Fruit fly (Drosophila melanogaster) whole organism, pupa: Measurements from ENCODE around the gene vers.
A peak's percentile ranks its signal among the peaks of the same experiment; 100 is the strongest.

Experiments
- CG10348 ChIP-seq: fragments of 200-800 bp; sonication (Bioruptor generic); IDR thresholded peaks from 2 replicates; pipeline ENCODE4 v1.3.6; 2022; ENCODE audit warnings: missing biosample characterization, missing genetic modification characterization
- CG12605 ChIP-seq: fragments of 200-800 bp; sonication (Bioruptor generic); IDR thresholded peaks from 2 replicates; pipeline ENCODE4 v1.3.6; 2022; ENCODE audit warnings: missing biosample characterization, missing genetic modification characterization
- CG13204 ChIP-seq: fragments of 200-800 bp; sonication (Bioruptor generic); optimal IDR thresholded peaks from 2 replicates; lab custom pipeline; 2018; ENCODE audit warnings: missing biosample characterization, mild to moderate bottlenecking, missing genetic modification characterization, moderate library complexity
- CG14655 ChIP-seq: fragments of 200-800 bp; sonication (Bioruptor generic); optimal IDR thresholded peaks from 3 replicates; lab custom pipeline; 2017; ENCODE audit warnings: mild to moderate bottlenecking, missing biosample characterization, missing genetic modification reagents, missing genetic modification characterization
- CG34367 ChIP-seq: fragments of 200-800 bp; sonication (Bioruptor generic); optimal IDR thresholded peaks from 2 replicates; lab custom pipeline; 2018; ENCODE audit warnings: missing biosample characterization, mild to moderate bottlenecking, missing genetic modification characterization
- D1 ChIP-seq: fragments of 200-800 bp; sonication (Bioruptor generic); optimal IDR thresholded peaks from 2 replicates; lab custom pipeline; 2018; ENCODE audit warnings: missing biosample characterization, mild to moderate bottlenecking, missing genetic modification characterization, moderate library complexity
- EcR ChIP-seq: fragments of 200-800 bp; sonication (Bioruptor generic); optimal IDR thresholded peaks from 3 replicates; lab custom pipeline; 2019; ENCODE audit warnings: missing biosample characterization, missing genetic modification characterization, mild to moderate bottlenecking, moderate library complexity, missing genetic modification reagents
- Ets98B ChIP-seq: fragments of 200-800 bp; sonication (Bioruptor generic); IDR thresholded peaks from 2 replicates; pipeline ENCODE4 v1.3.6; 2022; ENCODE audit warnings: missing biosample characterization, missing genetic modification characterization
- Pif1A ChIP-seq: fragments of 200-800 bp; sonication (Bioruptor generic); optimal IDR thresholded peaks from 3 replicates; lab custom pipeline; 2016; ENCODE audit warnings: missing biosample characterization, missing genetic modification characterization
- fd96Ca ChIP-seq: fragments of 200-800 bp; sonication (Bioruptor generic); IDR thresholded peaks from 3 replicates; pipeline ENCODE4 v1.3.6; 2022; ENCODE audit warnings: missing biosample characterization, missing genetic modification characterization
- gl ChIP-seq: fragments of 200-800 bp; sonication (Bioruptor generic); optimal IDR thresholded peaks from 2 replicates; lab custom pipeline; 2018; ENCODE audit warnings: missing biosample characterization, mild to moderate bottlenecking, missing genetic modification characterization

DNA sequence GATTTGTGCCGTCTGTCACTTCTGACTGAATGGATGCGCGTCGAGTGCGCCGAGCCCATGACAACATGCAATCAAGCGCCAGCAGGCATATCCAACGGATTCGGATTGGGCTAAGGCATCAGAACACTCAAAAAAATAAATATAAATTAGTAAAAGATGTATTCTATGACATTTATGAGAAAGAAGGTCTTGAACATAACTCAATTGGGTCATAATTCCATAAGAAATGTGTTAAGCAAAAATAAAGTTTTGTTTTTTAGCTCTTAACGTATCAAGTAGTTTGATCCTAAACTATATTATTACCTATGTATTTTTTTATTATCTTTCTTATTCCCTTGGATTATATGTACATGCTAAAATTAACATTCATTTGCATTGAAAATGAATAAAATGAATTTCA, 2.3 kb upstream of the vers start:
- TF ChIP-seq CG12605 (no peak), CG14655 (GFP tag; lab: Kevin White, UChicago) (no peak), CG34367 (tag; lab: Kevin White, UChicago) (peak; percentile 51), gl (tag; lab: Kevin White, UChicago) (no peak), EcR (GFP tag; lab: Kevin White, UChicago) (no peak), fd96Ca (GFP tag; lab: Robert Waterston, UW) (no peak), CG13204 (GFP tag; lab: Kevin White, UChicago) (no peak), Pif1A (GFP tag; lab: Kevin White, UChicago) (no peak), D1 (no peak), CG10348 (no peak), Ets98B (GFP tag; lab: Robert Waterston, UW) (no peak)
